Fruit fly (Drosophila melanogaster): ENCODE measurements around the gene Ndc1.
A peak's percentile ranks its signal among the peaks of the same experiment; 100 is the strongest.

Ndc1 gene

dm6 chr3R:23889922-23890321 is 34.3 kb upstream of the Ndc1 start, which contains the start of gene Pli (continued):
- TF ChIP-seq B-H1 (GFP tag; IDR thresholded peaks at IDR 0.05) (no peak), CG13894 (tag; optimal IDR thresholded peaks at IDR 0.05) (peak; percentile 66), al (GFP tag; IDR thresholded peaks at IDR 0.05) (no peak), Hr78 (GFP tag; optimal IDR thresholded peaks at IDR 0.05) (peak in 1 of 2 experiments; percentile 5), Dref (GFP tag; IDR thresholded peaks at IDR 0.05) (no peak), CG17186 (GFP tag; optimal IDR thresholded peaks at IDR 0.05) (peak; percentile 41), sc (optimal IDR thresholded peaks at IDR 0.05) (no peak), sc (GFP tag; optimal IDR thresholded peaks at IDR 0.05) (no peak), emc (GFP tag; optimal IDR thresholded peaks at IDR 0.05) (no peak), CG9437 (GFP tag; optimal IDR thresholded peaks at IDR 0.05) (no peak), CG12391 (tag; optimal IDR thresholded peaks at IDR 0.05) (peak; percentile 31), Dad (GFP tag; optimal IDR thresholded peaks at IDR 0.05) (peak; percentile 12), tap (tag; optimal IDR thresholded peaks at IDR 0.05) (no peak), ham (GFP tag; IDR thresholded peaks at IDR 0.05) (no peak), CG4424 (GFP tag; optimal IDR thresholded peaks at IDR 0.05) (peak; percentile 9), Fer1 (GFP tag; optimal IDR thresholded peaks at IDR 0.05) (peak; percentile 44), nerfin-1 (tag; optimal IDR thresholded peaks at IDR 0.05) (peak; percentile 77), Dek (tag; optimal IDR thresholded peaks at IDR 0.05) (peak; percentile 36), Spps (tag; optimal IDR thresholded peaks at IDR 0.05) (no peak), Optix (GFP tag; IDR thresholded peaks at IDR 0.05) (no peak), chinmo (GFP tag; IDR thresholded peaks at IDR 0.05; ENCODE audit: partially characterized antibody) (no peak), NfI (GFP tag; optimal IDR thresholded peaks at IDR 0.05) (peak; percentile 2), Ets65A (GFP tag) (peak; percentile 28), jing (GFP tag; optimal IDR thresholded peaks at IDR 0.05) (no peak), CG4707 (GFP tag; optimal IDR thresholded peaks at IDR 0.05) (peak; percentile 8), lbe (GFP tag; optimal IDR thresholded peaks at IDR 0.05) (peak; percentile 44), Oaz (GFP tag; IDR thresholded peaks at IDR 0.05) (no peak), psq (GFP tag; optimal IDR thresholded peaks at IDR 0.05) (no peak), CG14710 (tag; optimal IDR thresholded peaks at IDR 0.05) (peak; percentile 69), stwl (tag; optimal IDR thresholded peaks at IDR 0.05) (peak; percentile 62), dpn (GFP tag; optimal IDR thresholded peaks at IDR 0.05) (peak in 1 of 2 experiments; percentile 29), CG17829 (tag; optimal IDR thresholded peaks at IDR 0.05) (peak; percentile 31), hbn (GFP tag; IDR thresholded peaks at IDR 0.05; ENCODE audit: partially characterized antibody) (no peak), Deaf1 (tag; optimal IDR thresholded peaks at IDR 0.05) (peak; percentile 44), CG1603 (tag; optimal IDR thresholded peaks at IDR 0.05) (peak; percentile 80), CG34376 (GFP tag; optimal IDR thresholded peaks at IDR 0.05) (peak; percentile 11), CG7357 (GFP tag; IDR thresholded peaks at IDR 0.05) (no peak), bcd (GFP tag; optimal IDR thresholded peaks at IDR 0.05) (no peak), fd102C (GFP tag; optimal IDR thresholded peaks at IDR 0.05) (no peak), YL-1 (GFP tag; optimal IDR thresholded peaks at IDR 0.05) (peak; percentile 14), H15 (GFP tag; IDR thresholded peaks at IDR 0.05) (no peak), Atf-2 (GFP tag; optimal IDR thresholded peaks at IDR 0.05) (no peak), Bgb (GFP tag; IDR thresholded peaks at IDR 0.05; ENCODE audit: partially characterized antibody) (no peak), Tbp (GFP tag; optimal IDR thresholded peaks at IDR 0.05) (no peak), CG12769 (tag; optimal IDR thresholded peaks at IDR 0.05) (peak; percentile 34), CG12236 (GFP tag; optimal IDR thresholded peaks at IDR 0.05) (no peak), phol (tag; optimal IDR thresholded peaks at IDR 0.05) (peak; percentile 64), wor (GFP tag; IDR thresholded peaks at IDR 0.05) (no peak), Taf1 (GFP tag; IDR thresholded peaks at IDR 0.05) (no peak), dm (GFP tag; optimal IDR thresholded peaks at IDR 0.05) (peak; percentile 7), CG16815 (GFP tag; optimal IDR thresholded peaks at IDR 0.05) (no peak), CkIIα-i1 (GFP tag; IDR thresholded peaks at IDR 0.05) (no peak)
